Fruit fly (Drosophila melanogaster): ENCODE data around the gene Herc4.

DNA sequence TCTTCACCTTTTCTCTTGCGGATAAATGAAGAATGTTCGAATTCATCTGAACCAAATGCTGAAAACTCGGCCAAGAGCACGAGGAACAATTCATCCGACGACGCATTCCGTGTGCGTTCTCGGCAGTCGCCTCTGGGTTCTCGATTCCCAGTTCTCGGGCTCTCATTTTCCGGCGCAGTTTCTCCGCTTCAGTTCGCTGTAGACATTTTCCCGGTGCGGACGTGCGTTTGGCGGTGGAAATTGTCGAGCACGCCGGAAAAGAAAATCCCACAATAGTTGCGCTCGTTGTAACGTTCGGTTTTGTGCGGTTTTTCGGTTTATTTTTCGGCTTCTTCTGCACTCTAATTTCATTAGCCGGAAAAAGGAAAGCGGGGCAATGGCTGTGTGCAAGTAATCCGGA lies 37.7 kb upstream of the Herc4 start, which contains the start of gene CG32333:
- TF ChIP-seq CG13204 (GFP tag; optimal IDR thresholded peaks at IDR 0.05) (no peak), Pif1A (GFP tag; optimal IDR thresholded peaks at IDR 0.05) (no peak)
